Fruit fly (Drosophila melanogaster) whole organism, wandering third instar larva: ENCODE measurements around the gene CG43731.
A peak's percentile ranks its signal among the peaks of the same experiment; 100 is the strongest.

ENCODE experiments used
- Hr78 ChIP-seq: fragments of >200 bp; optimal IDR thresholded peaks from 2 replicates; lab custom pipeline; 2017; ENCODE audit warnings: missing biosample characterization, missing genetic modification characterization
- Jra ChIP-seq: sonication (Bioruptor generic); optimal IDR thresholded peaks from 2 replicates; lab custom pipeline; 2016; ENCODE audit warnings: missing biosample characterization, missing genetic modification characterization
- Sp1 ChIP-seq: fragments of 200-800 bp; sonication (Bioruptor generic); optimal IDR thresholded peaks from 3 replicates; lab custom pipeline; 2019; ENCODE audit warnings: missing biosample characterization, mild to moderate bottlenecking, missing genetic modification characterization, moderate library complexity
- dl ChIP-seq, 2 experiments: fragments of 175-275, 200-275 bp in 1 of 2; fragments of 200-275 bp in 1 of 2; sonication (Bioruptor generic); optimal IDR thresholded peaks; lab custom pipeline; 2018; ENCODE audit warnings: mild to moderate bottlenecking in 2 of 2, missing biosample characterization in 2 of 2, missing genetic modification characterization in 2 of 2, moderate library complexity in 2 of 2; ENCODE audit not compliant: partially characterized antibody in 2 of 2, insufficient read depth in 1 of 2
- dsf ChIP-seq: sonication (Bioruptor generic); optimal IDR thresholded peaks from 2 replicates; lab custom pipeline; 2016; ENCODE audit warnings: missing biosample characterization, missing genetic modification characterization, borderline replicate concordance
- fru ChIP-seq: fragments of 200-800 bp; sonication (Bioruptor generic); optimal IDR thresholded peaks from 3 replicates; lab custom pipeline; 2016; ENCODE audit warnings: missing biosample characterization, mild to moderate bottlenecking, missing genetic modification characterization
- usp ChIP-seq: fragments of >200 bp; optimal IDR thresholded peaks from 2 replicates; lab custom pipeline; 2017; ENCODE audit warnings: missing biosample characterization, missing genetic modification characterization

- TF ChIP-seq dsf (GFP tag; lab: Kevin White, UChicago), result no peak
- no peak for TF ChIP-seq Jra (GFP tag; lab: Kevin White, UChicago)
- TF ChIP-seq dl (GFP tag; optimal IDR thresholded peaks at IDR 0.05; lab: Kevin White, UChicago; ENCODE audit: insufficient read depth in 1 of 2, partially characterized antibody in 2 of 2), result no peak
- TF ChIP-seq fru (GFP tag; lab: Kevin White, UChicago), result peak; percentile 76
- TF ChIP-seq Sp1 (GFP tag; lab: Kevin White, UChicago), result peak; percentile 66
- TF ChIP-seq Hr78 (GFP tag; lab: Kevin White, UChicago), result no peak
- TF ChIP-seq usp, result no peak
Measured at dm6 chr2L:19140257-19140983, 38.6 kb downstream of the CG43731 start.
